Fruit fly (Drosophila melanogaster) whole organism, embryonic: Measurements from ENCODE around the gene Kal1.

Experiments
- Blimp-1 ChIP-seq: fragments of 200-800 bp; sonication (Bioruptor generic); optimal IDR thresholded peaks from 3 replicates; lab custom pipeline; 2018; ENCODE audit warnings: missing biosample characterization, missing genetic modification characterization, mild to moderate bottlenecking, moderate library complexity, missing genetic modification reagents
- CG10431 ChIP-seq: fragments of 200-800 bp; sonication (Bioruptor generic); optimal IDR thresholded peaks from 3 replicates; lab custom pipeline; 2018; ENCODE audit warnings: missing biosample characterization, mild to moderate bottlenecking, missing genetic modification characterization
- CG11456 ChIP-seq: fragments of 200-800 bp; sonication (Bioruptor generic); IDR thresholded peaks from 3 replicates; pipeline ENCODE4 v1.3.6; 2022; ENCODE audit warnings: missing biosample characterization, missing genetic modification characterization
- CG12104 ChIP-seq: fragments of 200-800 bp; sonication (Bioruptor generic); optimal IDR thresholded peaks from 3 replicates; lab custom pipeline; 2016; ENCODE audit warnings: missing biosample characterization, missing genetic modification characterization
- CG14965 ChIP-seq: fragments of 200-800 bp; sonication (Bioruptor generic); optimal IDR thresholded peaks from 2 replicates; lab custom pipeline; 2016; ENCODE audit warnings: missing biosample characterization, missing genetic modification characterization, borderline replicate concordance
- CG16813 ChIP-seq: fragments of 200-800 bp; sonication (Bioruptor generic); IDR thresholded peaks from 3 replicates; pipeline ENCODE4 v1.3.6; 2022; ENCODE audit warnings: missing biosample characterization, missing genetic modification characterization; ENCODE audit not compliant: partially characterized antibody
- CG17385 ChIP-seq: fragments of 200-800 bp; sonication (Bioruptor generic); optimal IDR thresholded peaks from 3 replicates; lab custom pipeline; 2018; ENCODE audit warnings: missing biosample characterization, mild to moderate bottlenecking, missing genetic modification characterization
- CG17612 ChIP-seq: fragments of 200-800 bp; sonication (Bioruptor generic); IDR thresholded peaks from 2 replicates; pipeline ENCODE4 v1.3.6; 2022; ENCODE audit warnings: missing biosample characterization, missing genetic modification characterization
- CG17802 ChIP-seq: fragments of 200-800 bp; sonication (Bioruptor generic); optimal IDR thresholded peaks from 2 replicates; lab custom pipeline; 2018; ENCODE audit warnings: missing biosample characterization, mild to moderate bottlenecking, missing genetic modification characterization, moderate library complexity
- CG18011 ChIP-seq: fragments of 200-800 bp; sonication (Bioruptor generic); optimal IDR thresholded peaks from 2 replicates; lab custom pipeline; 2017; ENCODE audit warnings: missing biosample characterization, missing genetic modification characterization, mild to moderate bottlenecking, moderate library complexity, missing genotype
- CG31365 ChIP-seq: fragments of 200-800 bp; sonication (Bioruptor generic); optimal IDR thresholded peaks from 2 replicates; lab custom pipeline; 2018; ENCODE audit warnings: missing biosample characterization, mild to moderate bottlenecking, missing genetic modification characterization
- CG32767 ChIP-seq: fragments of 200-800 bp; sonication (Bioruptor generic); IDR thresholded peaks from 2 replicates; pipeline ENCODE4 v1.3.6; 2022; ENCODE audit warnings: missing biosample characterization, missing genetic modification characterization
- CG3407 ChIP-seq: fragments of 200-800 bp; sonication (Bioruptor generic); optimal IDR thresholded peaks from 2 replicates; lab custom pipeline; 2018; ENCODE audit warnings: missing biosample characterization, mild to moderate bottlenecking, missing genetic modification characterization
- CG7271 ChIP-seq: fragments of 200-800 bp; sonication (Bioruptor generic); optimal IDR thresholded peaks from 2 replicates; lab custom pipeline; 2018; ENCODE audit warnings: missing biosample characterization, mild to moderate bottlenecking, missing genetic modification characterization, moderate library complexity
- CG7928 ChIP-seq: fragments of 200-800 bp; sonication (Bioruptor generic); optimal IDR thresholded peaks from 2 replicates; lab custom pipeline; 2017; ENCODE audit warnings: missing biosample characterization, mild to moderate bottlenecking, missing genetic modification characterization
- CG8388 ChIP-seq: fragments of 200-800 bp; sonication (Bioruptor generic); optimal IDR thresholded peaks from 2 replicates; lab custom pipeline; 2019; ENCODE audit warnings: missing biosample characterization, mild to moderate bottlenecking, missing genetic modification characterization, moderate library complexity
- CG8478 ChIP-seq: fragments of >200 bp; optimal IDR thresholded peaks from 2 replicates; lab custom pipeline; 2018
- CG8924 ChIP-seq: fragments of 200-800 bp; optimal IDR thresholded peaks from 3 replicates; lab custom pipeline; 2019; ENCODE audit warnings: missing biosample characterization, mild to moderate bottlenecking, missing genetic modification characterization, moderate library complexity
- Dek ChIP-seq: fragments of 200-800 bp; sonication (Bioruptor generic); optimal IDR thresholded peaks from 3 replicates; lab custom pipeline; 2019; ENCODE audit warnings: missing biosample characterization, mild to moderate bottlenecking, missing genetic modification characterization, moderate library complexity
- Dip2 ChIP-seq: fragments of 200-800 bp; sonication (Bioruptor generic); IDR thresholded peaks from 2 replicates; pipeline ENCODE4 v1.3.6; 2022; ENCODE audit warnings: missing biosample characterization, missing genetic modification characterization
- ERR ChIP-seq: fragments of 200-800 bp; sonication (Bioruptor generic); optimal IDR thresholded peaks from 2 replicates; lab custom pipeline; 2016; ENCODE audit warnings: missing biosample characterization, missing genetic modification characterization
- Eip74EF ChIP-seq, 2 experiments: fragments of 200-800 bp in 1 of 2; fragments of >200 bp in 1 of 2; sonication (Bioruptor generic) in 1 of 2; optimal IDR thresholded peaks; 2 replicates each; lab custom pipeline; 2017 to 2019; ENCODE audit warnings: missing biosample characterization in 2 of 2, missing genetic modification characterization in 2 of 2, mild to moderate bottlenecking in 1 of 2, moderate library complexity in 1 of 2
- Hr78 ChIP-seq, 2 experiments: fragments of 200-800 bp in 1 of 2; fragments of >200 bp in 1 of 2; sonication (Bioruptor generic) in 1 of 2; optimal IDR thresholded peaks; 2 replicates each; lab custom pipeline; 2017 to 2019; ENCODE audit warnings: missing biosample characterization in 2 of 2, missing genetic modification characterization in 2 of 2, mild to moderate bottlenecking in 1 of 2, moderate library complexity in 1 of 2
- Kr ChIP-seq: fragments of 200-800 bp; sonication (Bioruptor generic); optimal IDR thresholded peaks from 2 replicates; lab custom pipeline; 2017; ENCODE audit warnings: missing biosample characterization, mild to moderate bottlenecking, missing genetic modification characterization
- NfI ChIP-seq: fragments of 200-800 bp; sonication (Bioruptor generic); optimal IDR thresholded peaks from 3 replicates; lab custom pipeline; 2018; ENCODE audit warnings: missing biosample characterization, mild to moderate bottlenecking, missing genetic modification characterization, moderate library complexity
- Poxn ChIP-seq: fragments of 200-800 bp; sonication (Bioruptor generic); IDR thresholded peaks from 2 replicates; pipeline ENCODE4 v1.3.6; 2022; ENCODE audit warnings: missing biosample characterization, missing genetic modification characterization
- Rfx ChIP-seq: fragments of 200-800 bp; sonication (Bioruptor generic); IDR thresholded peaks from 2 replicates; pipeline ENCODE4 v1.3.6; 2022; ENCODE audit warnings: missing biosample characterization, missing genetic modification characterization
- Ssrp ChIP-seq: fragments of 200-800 bp; sonication (Bioruptor generic); optimal IDR thresholded peaks from 2 replicates; lab custom pipeline; 2018; ENCODE audit warnings: missing biosample characterization, mild to moderate bottlenecking, missing genetic modification characterization, moderate library complexity
- ab ChIP-seq: fragments of 200-800 bp; sonication (Bioruptor generic); optimal IDR thresholded peaks from 2 replicates; lab custom pipeline; 2016; ENCODE audit warnings: missing biosample characterization, missing genetic modification characterization
- ato ChIP-seq: fragments of 200-800 bp; sonication (Bioruptor generic); IDR thresholded peaks from 2 replicates; pipeline ENCODE4 v1.3.6; 2022; ENCODE audit warnings: missing biosample characterization, missing genetic modification characterization; ENCODE audit not compliant: partially characterized antibody
- az2 ChIP-seq: fragments of 200-800 bp; sonication (Bioruptor generic); optimal IDR thresholded peaks from 3 replicates; lab custom pipeline; 2016; ENCODE audit warnings: missing biosample characterization, missing genetic modification characterization
- bigmax ChIP-seq: fragments of 200-800 bp; sonication (Bioruptor generic); optimal IDR thresholded peaks from 2 replicates; lab custom pipeline; 2018; ENCODE audit warnings: missing biosample characterization, mild to moderate bottlenecking, missing genetic modification characterization
- btn ChIP-seq: fragments of 200-800 bp; sonication (Bioruptor generic); optimal IDR thresholded peaks from 2 replicates; lab custom pipeline; 2016; ENCODE audit warnings: missing biosample characterization, missing genetic modification characterization
- cg ChIP-seq: fragments of 200-800 bp; sonication (Bioruptor generic); optimal IDR thresholded peaks from 3 replicates; lab custom pipeline; 2019; ENCODE audit warnings: missing biosample characterization, mild to moderate bottlenecking, missing genetic modification characterization, moderate library complexity
- crc ChIP-seq: fragments of 200-800 bp; sonication (Bioruptor generic); optimal IDR thresholded peaks from 2 replicates; lab custom pipeline; 2016; ENCODE audit warnings: missing biosample characterization, missing genetic modification characterization
- danr ChIP-seq: fragments of 200-800 bp; sonication (Bioruptor generic); IDR thresholded peaks from 2 replicates; pipeline ENCODE4 v1.3.6; 2022; ENCODE audit warnings: missing biosample characterization, missing genetic modification characterization
- dmrt11E ChIP-seq: fragments of 200-800 bp; sonication (Bioruptor generic); optimal IDR thresholded peaks from 3 replicates; lab custom pipeline; 2018; ENCODE audit warnings: missing biosample characterization, mild to moderate bottlenecking, missing genetic modification characterization, moderate library complexity
- dysf ChIP-seq: fragments of 200-800 bp; sonication (Bioruptor generic); IDR thresholded peaks from 3 replicates; pipeline ENCODE4 v1.3.6; 2022; ENCODE audit warnings: missing biosample characterization, missing genetic modification characterization
- fru ChIP-seq: fragments of >200 bp; optimal IDR thresholded peaks from 2 replicates; lab custom pipeline; 2017
- hb ChIP-seq: fragments of 200-800 bp; sonication (Bioruptor generic); IDR thresholded peaks from 3 replicates; pipeline ENCODE4 v1.3.6; 2022; ENCODE audit warnings: missing biosample characterization, missing genetic modification characterization; ENCODE audit not compliant: partially characterized antibody
- lilli ChIP-seq: fragments of 200-800 bp; sonication (Bioruptor generic); optimal IDR thresholded peaks from 3 replicates; lab custom pipeline; 2016; ENCODE audit warnings: missing biosample characterization, missing genetic modification characterization
- luna ChIP-seq: fragments of 200-800 bp; sonication (Bioruptor generic); optimal IDR thresholded peaks from 2 replicates; lab custom pipeline; 2016; ENCODE audit warnings: missing biosample characterization, missing genetic modification characterization
- mirr ChIP-seq: fragments of 200-800 bp; sonication (Bioruptor generic); optimal IDR thresholded peaks from 3 replicates; lab custom pipeline; 2018; ENCODE audit warnings: missing biosample characterization, mild to moderate bottlenecking, missing genetic modification characterization
- nom ChIP-seq: fragments of 200-800 bp; sonication (Bioruptor generic); optimal IDR thresholded peaks from 2 replicates; lab custom pipeline; 2017; ENCODE audit warnings: missing biosample characterization, missing genetic modification characterization, mild to moderate bottlenecking, moderate library complexity, missing genetic modification reagents
- sens ChIP-seq: fragments of 200-800 bp; sonication (Bioruptor generic); peaks from one replicate; lab custom pipeline; 2016; ENCODE audit warnings: missing biosample characterization, missing genetic modification characterization
- sim ChIP-seq: fragments of 200-800 bp; sonication (Bioruptor generic); IDR thresholded peaks from 2 replicates; pipeline ENCODE4 v1.3.6; 2022; ENCODE audit warnings: missing biosample characterization, missing genetic modification characterization
- sima ChIP-seq: fragments of 200-800 bp; sonication (Bioruptor generic); optimal IDR thresholded peaks from 2 replicates; lab custom pipeline; 2016; ENCODE audit warnings: missing biosample characterization, missing genetic modification characterization
- stwl ChIP-seq: fragments of 200-800 bp; sonication (Bioruptor generic); optimal IDR thresholded peaks from 3 replicates; lab custom pipeline; 2018; ENCODE audit warnings: missing biosample characterization, mild to moderate bottlenecking, missing genetic modification characterization, moderate library complexity
- unpg ChIP-seq: fragments of 200-800 bp; sonication (Bioruptor generic); optimal IDR thresholded peaks from 3 replicates; lab custom pipeline; 2018; ENCODE audit warnings: missing biosample characterization, mild to moderate bottlenecking, missing genetic modification characterization, moderate library complexity
- wor ChIP-seq: fragments of 200-800 bp; sonication (Bioruptor generic); IDR thresholded peaks from 2 replicates; pipeline ENCODE4 v1.3.6; 2022; ENCODE audit warnings: missing biosample characterization, missing genetic modification characterization
- zen ChIP-seq: fragments of 200-800 bp; sonication (Bioruptor generic); optimal IDR thresholded peaks from 3 replicates; lab custom pipeline; 2018; ENCODE audit warnings: missing biosample characterization, mild to moderate bottlenecking, missing genetic modification characterization, moderate library complexity

The Kal1 gene

dm6 chr3R:24188619-24189018 is 47.4 kb downstream of the Kal1 start, which contains the start of gene CG5515 (continued):
- peak; percentile 2 for TF ChIP-seq CG7928 (GFP tag; lab: Kevin White, UChicago)
- TF ChIP-seq Dip2 (GFP tag; lab: Robert Waterston, UW) = no peak
- TF ChIP-seq Blimp-1 (GFP tag; lab: Kevin White, UChicago) = peak; percentile 80
- no peak for TF ChIP-seq cg (GFP tag; lab: Kevin White, UChicago)
- no peak for TF ChIP-seq Poxn (GFP tag; lab: Robert Waterston, UW)
- TF ChIP-seq dmrt11E = peak; percentile 82
- TF ChIP-seq Ssrp (tag; lab: Kevin White, UChicago) = peak; percentile 86
- no peak for TF ChIP-seq CG31365 (tag; lab: Kevin White, UChicago)
- TF ChIP-seq ERR (GFP tag; lab: Kevin White, UChicago) = no peak
- TF ChIP-seq nom (GFP tag; lab: Kevin White, UChicago) = no peak
- peak; percentile 77 for TF ChIP-seq CG8924 (tag; lab: Kevin White, UChicago)
- TF ChIP-seq hb (GFP tag; lab: Robert Waterston, UW) = peak; percentile 80
- TF ChIP-seq CG17385 (GFP tag; lab: Kevin White, UChicago) = peak; percentile 45
- peak; percentile 63 for TF ChIP-seq az2 (GFP tag; lab: Kevin White, UChicago)
- no peak for TF ChIP-seq sima
- TF ChIP-seq wor = peak; percentile 90
- TF ChIP-seq CG8388 = peak; percentile 41
- peak; percentile 27; the same call in 1 of the 2 replicates for TF ChIP-seq CG17612 (GFP tag; lab: Robert Waterston, UW)
- peak; percentile 84 for TF ChIP-seq stwl
- TF ChIP-seq Eip74EF (GFP tag; optimal IDR thresholded peaks at IDR 0.05; lab: Kevin White, UChicago) = no peak
- no peak for TF ChIP-seq crc (GFP tag; lab: Kevin White, UChicago)
- peak; percentile 59 for TF ChIP-seq CG17802 (tag; lab: Kevin White, UChicago)
- peak; percentile 56 for TF ChIP-seq CG12104 (GFP tag; lab: Kevin White, UChicago)
- no peak for TF ChIP-seq CG14965
- TF ChIP-seq CG8478 (lab: Kevin White, UChicago) = no peak
- TF ChIP-seq CG11456 (GFP tag; lab: Robert Waterston, UW) = peak; percentile 70
- no peak for TF ChIP-seq Kr (GFP tag; lab: Kevin White, UChicago)
- TF ChIP-seq lilli (GFP tag; lab: Kevin White, UChicago) = peak; percentile 88
- peak; percentile 67 for TF ChIP-seq bigmax
- peak; percentile 43; the same call in 1 of the 2 replicates for TF ChIP-seq ato (GFP tag; lab: Robert Waterston, UW)
- no peak for TF ChIP-seq fru (lab: Kevin White, UChicago)
- TF ChIP-seq luna (GFP tag; lab: Kevin White, UChicago) = no peak
- no peak for TF ChIP-seq danr (GFP tag; lab: Robert Waterston, UW)
- TF ChIP-seq ab (GFP tag; lab: Kevin White, UChicago) = peak; percentile 33
- TF ChIP-seq zen (tag; lab: Kevin White, UChicago) = peak; percentile 79
- TF ChIP-seq sim (GFP tag; lab: Robert Waterston, UW) = no peak
- peak; percentile 75; the same call in 1 of the 2 replicates for TF ChIP-seq CG32767 (GFP tag; lab: Robert Waterston, UW)
- TF ChIP-seq sens (GFP tag; lab: Kevin White, UChicago) = peak; percentile 96
- peak; percentile 80 for TF ChIP-seq NfI (GFP tag; lab: Kevin White, UChicago)
- TF ChIP-seq mirr (GFP tag; lab: Kevin White, UChicago) = peak; percentile 62
- peak; percentile 92 for TF ChIP-seq dysf
- TF ChIP-seq Dek (tag; lab: Kevin White, UChicago) = peak; percentile 29
- TF ChIP-seq CG7271 = no peak
- TF ChIP-seq btn = no peak
- no peak for TF ChIP-seq Hr78 (GFP tag; optimal IDR thresholded peaks at IDR 0.05; lab: Kevin White, UChicago)
- TF ChIP-seq CG3407 = peak; percentile 36
- TF ChIP-seq CG16813 = peak; percentile 64; the same call in 2 of the 3 replicates
- TF ChIP-seq Rfx (GFP tag; lab: Robert Waterston, UW) = peak; percentile 86
- TF ChIP-seq CG18011 (GFP tag; lab: Kevin White, UChicago) = peak; percentile 66
- TF ChIP-seq unpg (GFP tag; lab: Kevin White, UChicago) = peak; percentile 73
- no peak for TF ChIP-seq CG10431 (GFP tag; lab: Kevin White, UChicago)
